Fruit fly (Drosophila melanogaster) whole organism, adult: Measurements from ENCODE around the gene CG10804.

Experiments
- CG11617 ChIP-seq: fragments of 200-800 bp; sonication (Bioruptor generic); optimal IDR thresholded peaks from 2 replicates; lab custom pipeline; 2017; ENCODE audit warnings: mild to moderate bottlenecking, missing biosample characterization, missing genetic modification reagents, missing genetic modification characterization
- CG12768 ChIP-seq: fragments of 200-800 bp; sonication (Bioruptor generic); optimal IDR thresholded peaks from 2 replicates; lab custom pipeline; 2017; ENCODE audit warnings: missing biosample characterization, missing genetic modification characterization, mild to moderate bottlenecking, moderate library complexity, missing genetic modification reagents
- CG14711 ChIP-seq: fragments of 200-800 bp; sonication (Bioruptor generic); optimal IDR thresholded peaks from 2 replicates; lab custom pipeline; 2018; ENCODE audit warnings: missing biosample characterization, mild to moderate bottlenecking, missing genetic modification characterization, moderate library complexity
- CG1620 ChIP-seq: fragments of 200-800 bp; sonication (Bioruptor generic); optimal IDR thresholded peaks from 2 replicates; lab custom pipeline; 2016; ENCODE audit warnings: missing biosample characterization, missing genetic modification characterization
- CG33017 ChIP-seq: fragments of 200-800 bp; sonication (Bioruptor generic); optimal IDR thresholded peaks from 2 replicates; lab custom pipeline; 2018; ENCODE audit warnings: missing biosample characterization, mild to moderate bottlenecking, missing genetic modification characterization, moderate library complexity
- CG5204 ChIP-seq: fragments of 200-800 bp; sonication (Bioruptor generic); optimal IDR thresholded peaks from 2 replicates; lab custom pipeline; 2016; ENCODE audit warnings: missing biosample characterization, missing genetic modification characterization
- CG7045 ChIP-seq: fragments of 200-800 bp; sonication (Bioruptor generic); optimal IDR thresholded peaks from 2 replicates; lab custom pipeline; 2017; ENCODE audit warnings: missing biosample characterization, mild to moderate bottlenecking, missing genetic modification characterization
- CG7101 ChIP-seq: fragments of 200-800 bp; sonication (Bioruptor generic); optimal IDR thresholded peaks from 2 replicates; lab custom pipeline; 2018; ENCODE audit warnings: missing biosample characterization, mild to moderate bottlenecking, missing genetic modification characterization, moderate library complexity
- Clk ChIP-seq: fragments of 200-800 bp; sonication (Bioruptor generic); optimal IDR thresholded peaks from 2 replicates; lab custom pipeline; 2017; ENCODE audit warnings: missing biosample characterization, missing genetic modification characterization
- Crg-1 ChIP-seq: fragments of 200-800 bp; sonication (Bioruptor generic); optimal IDR thresholded peaks from 2 replicates; lab custom pipeline; 2016; ENCODE audit warnings: missing biosample characterization, missing genetic modification characterization
- Hr96 ChIP-seq: fragments of 200-800 bp; sonication (Bioruptor generic); optimal IDR thresholded peaks from 2 replicates; lab custom pipeline; 2016; ENCODE audit warnings: missing biosample characterization, missing genetic modification characterization
- Mnt ChIP-seq: fragments of 200-800 bp; sonication (Bioruptor generic); optimal IDR thresholded peaks from 2 replicates; lab custom pipeline; 2016; ENCODE audit warnings: missing biosample characterization, mild to moderate bottlenecking, missing genetic modification characterization
- bab1 ChIP-seq: fragments of 200-800 bp; sonication (Bioruptor generic); optimal IDR thresholded peaks from 3 replicates; lab custom pipeline; 2019; ENCODE audit warnings: missing biosample characterization, mild to moderate bottlenecking, missing genetic modification characterization, moderate library complexity
- cic ChIP-seq: fragments of 200-800 bp; sonication (Bioruptor generic); optimal IDR thresholded peaks from 2 replicates; lab custom pipeline; 2017; ENCODE audit warnings: missing biosample characterization, mild to moderate bottlenecking, missing genetic modification characterization, moderate library complexity
- cnc ChIP-seq, 2 experiments: fragments of >200 bp; optimal IDR thresholded peaks; 2 replicates each; lab custom pipeline; 2017
- kay ChIP-seq: fragments of 200-800 bp; sonication (Bioruptor generic); peaks from one replicate; lab custom pipeline; 2016; ENCODE audit warnings: missing biosample characterization, missing genetic modification characterization, borderline replicate concordance
- ovo ChIP-seq: fragments of 200-800 bp; sonication (Bioruptor generic); optimal IDR thresholded peaks from 2 replicates; lab custom pipeline; 2016; ENCODE audit warnings: missing biosample characterization, missing genetic modification characterization
- pad ChIP-seq: fragments of 200-800 bp; sonication (Bioruptor generic); optimal IDR thresholded peaks from 3 replicates; lab custom pipeline; 2017; ENCODE audit warnings: missing biosample characterization, missing genetic modification characterization, mild to moderate bottlenecking, moderate library complexity, missing genetic modification reagents
- tj ChIP-seq: fragments of 200-800 bp; sonication (Bioruptor generic); optimal IDR thresholded peaks from 3 replicates; lab custom pipeline; 2017; ENCODE audit warnings: missing biosample characterization, mild to moderate bottlenecking, missing genetic modification characterization, moderate library complexity
- toe ChIP-seq: fragments of 200-800 bp; sonication (Bioruptor generic); optimal IDR thresholded peaks from 2 replicates; lab custom pipeline; 2016; ENCODE audit warnings: missing biosample characterization, missing genetic modification characterization

The CG10804 gene

DNA sequence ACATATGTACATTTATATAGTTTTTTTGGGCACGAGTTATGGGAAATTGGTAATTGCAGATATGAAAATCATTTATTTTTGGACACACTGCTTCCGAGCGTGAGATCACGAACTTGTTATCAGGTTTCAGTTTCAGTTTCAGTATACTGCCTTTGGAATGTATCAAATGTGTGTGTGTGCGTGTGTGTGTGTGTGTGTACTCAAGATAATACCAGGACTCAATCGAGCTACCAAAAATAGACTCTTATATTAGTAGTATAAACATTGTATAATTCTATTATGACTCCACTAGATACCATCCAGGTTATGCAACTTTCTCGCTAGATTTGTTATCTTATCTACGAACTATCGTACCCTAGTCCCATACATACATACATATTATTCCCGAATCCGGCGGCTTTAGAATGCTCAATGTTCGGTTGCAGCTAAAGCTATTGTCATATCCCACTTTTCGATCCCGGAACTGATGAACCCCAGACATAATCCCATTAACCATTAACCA lies 33.2 kb downstream of the CG10804 start, which contains the start of gene CG12535:
Gene CG12535, minus strand, starts transcription at position 51 of the 502 bp plus-strand sequence.
- TF ChIP-seq ovo (GFP tag; lab: Kevin White, UChicago) (no peak), CG33017 (no peak), cic (no peak), CG14711 (tag; lab: Kevin White, UChicago) (no peak), Hr96 (GFP tag; lab: Kevin White, UChicago) (no peak), CG5204 (GFP tag; lab: Kevin White, UChicago) (no peak), CG11617 (GFP tag; lab: Kevin White, UChicago) (no peak), Mnt (GFP tag; lab: Kevin White, UChicago) (no peak), CG7101 (no peak), bab1 (GFP tag; lab: Kevin White, UChicago) (no peak), CG1620 (GFP tag; lab: Kevin White, UChicago) (no peak), pad (GFP tag; lab: Kevin White, UChicago) (no peak), CG7045 (GFP tag; lab: Kevin White, UChicago) (no peak), kay (GFP tag; lab: Kevin White, UChicago) (no peak), toe (GFP tag; lab: Kevin White, UChicago) (no peak), CG12768 (GFP tag; lab: Kevin White, UChicago) (no peak), Clk (GFP tag; lab: Kevin White, UChicago) (no peak)

DNA sequence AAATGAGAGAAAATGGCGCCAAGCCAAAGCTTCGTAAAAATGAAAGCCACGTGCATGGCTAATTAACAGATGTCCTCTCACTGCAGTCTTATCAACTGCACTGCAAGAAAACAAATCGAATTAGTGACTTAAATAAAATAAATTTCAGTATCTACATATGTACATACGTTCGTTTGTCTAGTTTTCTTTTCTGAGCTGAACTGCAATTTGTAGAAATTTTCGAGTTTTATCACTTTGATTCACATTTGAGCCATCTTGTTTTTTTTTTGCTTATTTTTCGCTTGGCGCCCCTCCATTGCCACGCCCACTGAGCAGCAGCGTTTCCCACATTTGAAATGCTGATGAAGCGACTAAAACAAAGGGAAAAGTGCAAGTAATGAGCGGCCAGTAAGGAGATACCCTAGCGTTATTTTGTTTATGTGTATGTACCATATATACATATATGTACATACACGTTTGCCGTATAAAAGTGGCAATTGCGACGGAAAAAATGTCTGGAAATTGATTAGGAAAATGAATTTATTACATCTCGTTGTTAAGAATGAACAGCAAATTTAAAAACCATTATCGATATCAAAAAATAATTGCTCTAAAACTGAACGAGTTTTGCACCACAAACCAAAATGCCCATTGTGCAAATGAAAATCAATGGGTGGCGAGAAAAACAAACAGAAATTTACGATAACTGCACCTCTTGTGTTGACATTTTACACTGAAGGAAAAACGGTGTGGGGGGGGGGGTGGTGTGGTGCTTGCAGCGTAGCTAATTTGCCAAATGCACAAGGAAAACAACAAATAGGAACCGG lies 34.2 kb downstream of the CG10804 start:
- TF ChIP-seq Crg-1 (GFP tag; lab: Kevin White, UChicago) (peak; percentile 51), CG1620 (GFP tag; lab: Kevin White, UChicago) (peak; percentile 26), tj (GFP tag; lab: Kevin White, UChicago) (peak; percentile 90), Clk (GFP tag; lab: Kevin White, UChicago) (peak; percentile 28), Mnt (GFP tag; lab: Kevin White, UChicago) (peak; percentile 72), cic (peak; percentile 36), Hr96 (GFP tag; lab: Kevin White, UChicago) (peak; percentile 54), kay (GFP tag; lab: Kevin White, UChicago) (peak; percentile 14), CG33017 (peak; percentile 67), CG12768 (GFP tag; lab: Kevin White, UChicago) (peak; percentile 46), pad (GFP tag; lab: Kevin White, UChicago) (peak; percentile 62), CG11617 (GFP tag; lab: Kevin White, UChicago) (peak; percentile 82), toe (GFP tag; lab: Kevin White, UChicago) (peak; percentile 26), CG7045 (GFP tag; lab: Kevin White, UChicago) (peak; percentile 43), CG5204 (GFP tag; lab: Kevin White, UChicago) (peak; percentile 58), cnc (optimal IDR thresholded peaks at IDR 0.05; lab: Kevin White, UChicago) (peak; percentile 18 to 47), CG7101 (peak; percentile 86), bab1 (GFP tag; lab: Kevin White, UChicago) (peak; percentile 68), CG14711 (tag; lab: Kevin White, UChicago) (peak; percentile 71), ovo (GFP tag; lab: Kevin White, UChicago) (peak; percentile 61)

dm6 chrX:3446650-3447049 lies 35.5 kb downstream of the CG10804 start:
- peak; percentile 32 for TF ChIP-seq CG11617 (GFP tag; lab: Kevin White, UChicago)
- TF ChIP-seq tj (GFP tag; lab: Kevin White, UChicago), result peak; percentile 40
- peak; percentile 15 for TF ChIP-seq ovo (GFP tag; lab: Kevin White, UChicago)
- TF ChIP-seq CG33017, result no peak
- peak; percentile 3 for TF ChIP-seq pad (GFP tag; lab: Kevin White, UChicago)
- no peak for TF ChIP-seq CG7101
- TF ChIP-seq CG1620 (GFP tag; lab: Kevin White, UChicago), result peak; percentile 8
- no peak for TF ChIP-seq kay (GFP tag; lab: Kevin White, UChicago)
- peak; percentile 11 for TF ChIP-seq Crg-1 (GFP tag; lab: Kevin White, UChicago)

- peak; percentile 13 for TF ChIP-seq pad (GFP tag; lab: Kevin White, UChicago)
- TF ChIP-seq cic, result peak; percentile 56
- peak; percentile 33 for TF ChIP-seq CG12768 (GFP tag; lab: Kevin White, UChicago)
- no peak for TF ChIP-seq CG11617 (GFP tag; lab: Kevin White, UChicago)
- peak; percentile 90 for TF ChIP-seq kay (GFP tag; lab: Kevin White, UChicago)
- no peak for TF ChIP-seq Mnt (GFP tag; lab: Kevin White, UChicago)
- peak; percentile 36 for TF ChIP-seq Hr96 (GFP tag; lab: Kevin White, UChicago)
Measured at dm6 chrX:3446157-3446556, 36.0 kb downstream of the CG10804 start.

- TF ChIP-seq Mnt (GFP tag; lab: Kevin White, UChicago) (peak; percentile 23), Hr96 (GFP tag; lab: Kevin White, UChicago) (no peak), CG11617 (GFP tag; lab: Kevin White, UChicago) (peak; percentile 55), CG7101 (peak; percentile 63), cnc (optimal IDR thresholded peaks at IDR 0.05; lab: Kevin White, UChicago) (no peak), pad (GFP tag; lab: Kevin White, UChicago) (peak; percentile 27), cic (peak; percentile 23), toe (GFP tag; lab: Kevin White, UChicago) (no peak), CG33017 (peak; percentile 19), CG14711 (tag; lab: Kevin White, UChicago) (peak; percentile 78), tj (GFP tag; lab: Kevin White, UChicago) (peak; percentile 22)
Measured at dm6 chrX:3444800-3445199, 37.3 kb downstream of the CG10804 start.
